Fruit fly (Drosophila melanogaster): ENCODE data around the gene CG33700.

DNA sequence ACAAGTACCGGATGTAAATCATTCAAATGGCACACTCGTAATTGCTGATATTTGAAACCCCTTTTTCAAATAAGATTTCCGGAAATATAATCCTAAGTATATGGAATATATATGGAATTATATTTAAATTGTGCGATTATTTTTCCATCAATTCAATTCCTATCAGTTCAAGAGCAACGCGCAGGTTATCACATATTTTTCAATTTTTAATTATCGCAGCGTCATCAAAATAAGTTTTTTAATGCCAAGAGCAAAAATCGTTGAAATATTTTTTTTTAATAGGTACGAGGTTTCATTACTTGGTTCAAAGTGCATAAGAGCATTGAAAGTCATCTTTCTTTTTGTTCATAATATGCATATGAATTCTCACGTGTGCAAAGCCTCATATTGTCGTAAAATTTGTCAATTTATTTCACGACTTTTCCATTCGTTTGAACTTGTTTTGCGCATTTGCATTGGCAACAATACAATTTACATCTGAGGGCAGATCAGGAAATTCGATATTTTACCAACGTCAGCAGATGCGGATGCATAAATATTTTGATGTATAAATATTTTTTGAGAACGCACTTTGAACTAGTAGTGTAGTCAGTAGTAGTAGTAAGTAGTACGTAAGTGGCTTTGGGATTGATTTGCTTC is 27.2 kb downstream of the CG33700 start:
- TF ChIP-seq Mnt (GFP tag; optimal IDR thresholded peaks at IDR 0.05) (no peak), cnc (optimal IDR thresholded peaks at IDR 0.05) (no peak), kay (GFP tag; ENCODE audit: borderline replicate concordance) (peak; percentile 60), cic (GFP tag; optimal IDR thresholded peaks at IDR 0.05) (peak; percentile 51), Clk (GFP tag; optimal IDR thresholded peaks at IDR 0.05) (no peak), CG7101 (tag; optimal IDR thresholded peaks at IDR 0.05) (no peak), CG33017 (tag; optimal IDR thresholded peaks at IDR 0.05) (no peak), toe (GFP tag; optimal IDR thresholded peaks at IDR 0.05) (no peak), CG11617 (GFP tag; optimal IDR thresholded peaks at IDR 0.05) (no peak), Crg-1 (GFP tag; optimal IDR thresholded peaks at IDR 0.05) (no peak), bab1 (GFP tag; optimal IDR thresholded peaks at IDR 0.05) (no peak)

All from whole organism, adult.